Worm (Caenorhabditis elegans): ENCODE measurements around the gene Y94H6A.5.
A peak's percentile ranks its signal among the peaks of the same experiment; 100 is the strongest.

The Y94H6A.5 gene

DNA sequence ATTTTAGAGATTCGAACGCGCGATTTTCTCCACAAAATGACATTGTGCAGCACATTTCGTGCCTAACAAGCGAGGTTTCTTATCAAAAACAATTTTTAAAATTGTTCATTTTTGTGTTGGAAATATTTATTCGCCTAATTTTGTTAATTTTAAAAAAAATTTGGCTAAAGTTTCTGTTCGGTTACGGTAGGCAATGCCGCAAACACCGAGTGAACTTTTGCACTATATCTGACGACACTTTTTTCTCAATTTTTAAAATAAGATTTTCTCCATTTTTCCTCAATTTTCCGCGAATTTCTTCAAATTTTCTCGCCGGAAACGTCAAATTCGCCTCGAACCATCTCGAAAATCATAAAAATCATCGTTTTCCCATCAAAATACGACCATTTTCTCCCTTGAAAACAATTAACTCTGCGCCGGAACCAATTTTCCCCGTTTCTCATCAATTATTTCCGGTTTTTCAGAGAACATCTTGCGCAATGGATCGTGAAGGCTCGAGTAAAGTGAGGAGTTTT is 37.1 kb downstream of the Y94H6A.5 start, which contains the start of gene Y69A2AR.1:
Y69A2AR.1 (plus strand) TSS at position 465 of the 515 bp plus-strand sequence.
- TF ChIP-seq lsy-2 (tag; optimal IDR thresholded peaks at IDR 0.05): peak; percentile 93
- TF ChIP-seq snpc-4 (tag; optimal IDR thresholded peaks at IDR 0.05): no peak
- TF ChIP-seq zip-8 (tag; optimal IDR thresholded peaks at IDR 0.05): no peak
- TF ChIP-seq ces-1 (GFP tag; optimal IDR thresholded peaks at IDR 0.05): peak; percentile 2
- no peak for TF ChIP-seq mab-5 (tag; optimal IDR thresholded peaks at IDR 0.05)
- TF ChIP-seq hlh-1 (tag; optimal IDR thresholded peaks at IDR 0.05): no peak
- TF ChIP-seq cnd-1 (tag; optimal IDR thresholded peaks at IDR 0.05): no peak
- TF ChIP-seq ztf-11 (tag; optimal IDR thresholded peaks at IDR 0.05): no peak
- no peak for TF ChIP-seq sptf-1 (tag; optimal IDR thresholded peaks at IDR 0.05)
- TF ChIP-seq ceh-39 (tag; optimal IDR thresholded peaks at IDR 0.05): no peak

- no peak for TF ChIP-seq elt-1 (tag; optimal IDR thresholded peaks at IDR 0.05; ENCODE audit: borderline replicate concordance, insufficient read depth)
- no peak for TF ChIP-seq ham-2 (GFP tag; optimal IDR thresholded peaks at IDR 0.05)
- TF ChIP-seq ceh-39 (tag; optimal IDR thresholded peaks at IDR 0.05): no peak
- no peak for TF ChIP-seq nhr-2 (tag; optimal IDR thresholded peaks at IDR 0.05)
- TF ChIP-seq elt-3 (tag; optimal IDR thresholded peaks at IDR 0.05): no peak
- peak; percentile 58 for TF ChIP-seq mep-1 (tag; optimal IDR thresholded peaks at IDR 0.05)
- no peak for TF ChIP-seq mls-2 (tag; optimal IDR thresholded peaks at IDR 0.05)
These were observed 37.6 kb downstream of the Y94H6A.5 start for ce11 chrIV:2666127-2666526.

DNA sequence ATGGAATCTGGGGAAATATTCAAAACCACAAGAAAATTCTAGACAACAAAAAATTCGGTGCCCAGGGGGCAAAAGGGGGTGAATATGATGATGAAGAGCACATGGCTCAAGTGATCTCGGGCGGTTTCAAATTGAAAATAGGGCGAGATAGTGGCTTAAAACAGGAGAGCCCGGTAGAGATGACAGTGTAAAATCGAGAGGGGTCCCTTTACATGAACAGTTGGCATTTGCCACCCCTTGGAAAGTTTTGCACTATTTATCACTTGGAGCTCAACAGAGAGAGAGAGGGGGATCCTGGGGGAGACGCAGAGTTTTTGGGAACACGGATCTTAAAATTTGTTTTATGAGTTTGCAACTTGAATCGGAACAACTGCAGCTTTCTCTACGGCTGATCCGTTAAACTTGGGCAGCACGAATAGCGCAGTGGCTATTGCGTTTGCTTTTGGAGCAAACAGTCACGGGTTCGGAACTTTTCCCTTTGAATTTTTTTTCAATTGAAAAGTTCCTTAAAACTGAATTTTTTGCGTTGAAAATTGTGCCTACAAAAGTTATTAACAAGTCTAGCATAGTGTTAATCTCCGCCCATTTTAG is 38.3 kb downstream of the Y94H6A.5 start:
- TF ChIP-seq hlh-1 (tag; optimal IDR thresholded peaks at IDR 0.05) (peak; percentile 97), unc-120 (tag; optimal IDR thresholded peaks at IDR 0.05; ENCODE audit: poor library complexity, severe bottlenecking) (peak; percentile 84), unc-62 (GFP tag; optimal IDR thresholded peaks at IDR 0.05) (peak; percentile 38), lsy-2 (tag; optimal IDR thresholded peaks at IDR 0.05) (no peak)

- no peak for TF ChIP-seq lin-13 (tag; optimal IDR thresholded peaks at IDR 0.05)
- no peak for TF ChIP-seq sptf-1 (tag; optimal IDR thresholded peaks at IDR 0.05)
- TF ChIP-seq nhr-2 (tag; optimal IDR thresholded peaks at IDR 0.05): no peak
- no peak for TF ChIP-seq unc-120 (tag; optimal IDR thresholded peaks at IDR 0.05; ENCODE audit: poor library complexity, severe bottlenecking)
These were observed 38.9 kb downstream of the Y94H6A.5 start for ce11 chrIV:2664901-2665201.

DNA sequence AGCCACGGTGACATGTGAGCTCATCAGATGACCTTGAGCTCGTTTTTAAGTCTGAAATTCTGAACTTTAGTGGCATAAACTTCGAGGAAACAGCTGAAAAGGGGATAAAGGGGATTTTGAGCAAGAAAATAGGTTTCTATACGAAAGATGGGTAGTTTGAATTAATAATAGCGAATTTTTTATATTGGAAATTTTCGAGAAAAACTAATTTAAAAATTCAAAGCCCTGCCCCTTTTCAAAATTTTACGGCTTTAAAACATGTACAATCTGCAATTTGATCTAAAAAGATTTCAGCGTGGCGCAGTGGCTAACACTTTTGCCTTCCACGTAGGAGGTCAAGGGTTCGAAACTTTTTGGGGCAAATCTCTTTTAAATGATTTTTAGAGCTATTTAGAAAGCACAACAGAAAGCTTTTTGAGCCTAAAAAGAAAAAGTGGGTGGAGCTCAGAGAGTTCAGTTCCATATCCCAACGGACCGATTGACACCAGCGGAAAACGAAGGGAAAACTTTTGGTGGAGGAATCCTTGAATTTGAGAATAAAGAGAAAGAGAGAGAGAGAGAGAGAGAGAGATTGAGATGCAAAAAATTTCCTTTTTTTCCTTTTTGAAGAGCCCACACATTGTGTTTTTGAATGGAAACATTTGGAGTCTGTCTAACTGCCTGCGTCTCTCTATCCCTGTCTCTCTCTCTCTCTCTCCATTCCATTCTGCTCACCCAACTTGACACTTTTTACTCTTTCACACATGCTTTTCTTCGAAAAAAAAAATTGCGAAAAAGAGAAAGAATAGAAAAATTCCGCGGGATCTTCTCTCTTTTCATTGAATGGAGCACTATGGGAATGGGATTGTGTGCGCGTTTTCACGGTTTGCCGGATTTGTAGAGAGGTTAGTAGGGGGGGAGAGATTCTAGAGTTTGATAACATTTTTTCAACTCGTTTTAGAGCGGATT is 39.5 kb downstream of the Y94H6A.5 start, which contains the start of gene Y69A2AR.31:
Y69A2AR.31 (minus strand) TSS at position 51 of the 948 bp plus-strand sequence.
- TF ChIP-seq cnd-1 (tag; optimal IDR thresholded peaks at IDR 0.05) (no peak), ces-1 (GFP tag; optimal IDR thresholded peaks at IDR 0.05) (peak; percentile 14), unc-120 (tag; optimal IDR thresholded peaks at IDR 0.05; ENCODE audit: poor library complexity, severe bottlenecking) (no peak), elt-1 (tag; optimal IDR thresholded peaks at IDR 0.05; ENCODE audit: borderline replicate concordance, insufficient read depth) (no peak), elt-3 (tag; optimal IDR thresholded peaks at IDR 0.05) (no peak), pha-4 (tag; optimal IDR thresholded peaks at IDR 0.05) (no peak)

DNA sequence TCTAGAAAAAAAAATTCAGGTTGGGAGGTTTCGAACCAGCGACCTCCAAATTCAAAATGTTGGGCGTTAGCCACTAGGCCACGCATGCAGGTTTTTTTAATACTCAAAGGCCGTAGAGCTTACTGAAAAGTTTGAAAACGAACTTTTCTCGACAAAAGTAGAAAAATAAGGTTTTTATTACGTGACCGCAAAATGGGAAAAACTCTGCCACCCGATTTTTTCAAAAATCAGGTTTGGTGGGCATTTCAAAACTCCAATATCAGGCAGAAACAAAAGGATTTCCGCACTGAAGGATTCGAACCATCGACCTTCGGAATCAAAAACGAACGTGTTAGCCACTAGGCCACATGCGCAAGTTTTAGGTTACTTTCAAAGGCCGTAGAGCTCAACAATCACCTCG is 45.0 kb downstream of the Y94H6A.5 start:
- no peak for TF ChIP-seq pha-4 (tag; optimal IDR thresholded peaks at IDR 0.05)
- TF ChIP-seq cnd-1 (tag; optimal IDR thresholded peaks at IDR 0.05): no peak
- TF ChIP-seq zip-8 (tag; optimal IDR thresholded peaks at IDR 0.05): no peak
- TF ChIP-seq elt-1 (tag; optimal IDR thresholded peaks at IDR 0.05; ENCODE audit: borderline replicate concordance, insufficient read depth): no peak
- no peak for TF ChIP-seq nhr-237 (tag; optimal IDR thresholded peaks at IDR 0.05)
- no peak for TF ChIP-seq lsy-2 (tag; optimal IDR thresholded peaks at IDR 0.05)
- no peak for TF ChIP-seq ham-2 (GFP tag; optimal IDR thresholded peaks at IDR 0.05)
- TF ChIP-seq mls-2 (tag; optimal IDR thresholded peaks at IDR 0.05): no peak
- no peak for TF ChIP-seq unc-39 (tag; optimal IDR thresholded peaks at IDR 0.05)
- TF ChIP-seq lin-32 (GFP tag; optimal IDR thresholded peaks at IDR 0.05): no peak
- no peak for TF ChIP-seq unc-120 (tag; optimal IDR thresholded peaks at IDR 0.05; ENCODE audit: poor library complexity, severe bottlenecking)
- no peak for TF ChIP-seq M03D4.4 (tag; optimal IDR thresholded peaks at IDR 0.05)
- no peak for TF ChIP-seq mab-5 (tag; optimal IDR thresholded peaks at IDR 0.05)
- no peak for TF ChIP-seq nhr-2 (tag; optimal IDR thresholded peaks at IDR 0.05)
- TF ChIP-seq ztf-11 (tag; optimal IDR thresholded peaks at IDR 0.05): no peak
- TF ChIP-seq snpc-4 (tag; optimal IDR thresholded peaks at IDR 0.05): no peak
- TF ChIP-seq ces-1 (GFP tag; optimal IDR thresholded peaks at IDR 0.05): no peak
- no peak for TF ChIP-seq nhr-12 (tag; optimal IDR thresholded peaks at IDR 0.05)
